Fruit fly (Drosophila melanogaster): ENCODE data around the gene ko.

Gene ko

DNA sequence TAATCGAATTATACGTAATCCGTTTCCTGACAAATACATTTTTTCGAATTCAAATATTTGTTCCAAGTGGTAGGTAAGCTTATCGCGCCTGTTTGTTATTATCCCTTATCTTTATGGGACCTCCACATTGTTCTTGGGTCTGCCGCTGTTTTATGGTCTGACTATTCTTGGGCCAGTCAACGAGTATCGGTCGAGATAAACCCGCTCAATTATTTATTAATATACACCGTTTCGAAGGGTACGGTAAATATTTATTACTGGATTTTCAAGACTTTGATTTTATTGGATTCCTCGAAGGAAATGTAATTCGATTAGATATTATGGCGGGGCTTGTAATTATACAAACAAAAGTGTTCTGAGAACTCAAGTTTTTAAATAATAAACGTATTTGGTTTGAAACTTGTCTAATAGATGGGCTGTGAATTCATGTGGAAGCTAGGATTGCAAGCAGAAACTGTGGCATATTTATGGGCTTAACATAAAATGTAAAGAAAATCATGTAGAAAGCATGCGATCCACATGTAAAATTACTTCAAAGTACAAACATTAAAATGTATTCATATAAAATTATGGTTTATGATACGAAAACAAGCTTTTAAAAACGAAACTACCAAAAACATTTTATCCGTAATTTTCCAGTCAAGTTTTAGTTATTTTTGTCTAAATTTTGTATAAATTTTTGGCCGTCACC lies 65.6 kb downstream of the ko start, which contains the start of gene CG43072 (continued):
- no peak for TF ChIP-seq crp (GFP tag; optimal IDR thresholded peaks at IDR 0.05)
- TF ChIP-seq slou (GFP tag; optimal IDR thresholded peaks at IDR 0.05): no peak
- TF ChIP-seq CG30431 (GFP tag; optimal IDR thresholded peaks at IDR 0.05): no peak
- TF ChIP-seq Atf3 (GFP tag; optimal IDR thresholded peaks at IDR 0.05): no peak
- TF ChIP-seq Hmr (GFP tag; optimal IDR thresholded peaks at IDR 0.05): peak; percentile 52
- TF ChIP-seq CG32532 (GFP tag; IDR thresholded peaks at IDR 0.05): no peak
- peak; percentile 59 for TF ChIP-seq tap (tag; optimal IDR thresholded peaks at IDR 0.05)
- no peak for TF ChIP-seq CG18764 (GFP tag; optimal IDR thresholded peaks at IDR 0.05)
- TF ChIP-seq schlank (tag; optimal IDR thresholded peaks at IDR 0.05): no peak
- peak; percentile 84 for TF ChIP-seq mirr (GFP tag; optimal IDR thresholded peaks at IDR 0.05)
- no peak for TF ChIP-seq CG6654 (GFP tag; optimal IDR thresholded peaks at IDR 0.05)
- no peak for TF ChIP-seq nerfin-2 (GFP tag; IDR thresholded peaks at IDR 0.05; ENCODE audit: partially characterized antibody)
- no peak for TF ChIP-seq sc (optimal IDR thresholded peaks at IDR 0.05)
- no peak for TF ChIP-seq sc (GFP tag; optimal IDR thresholded peaks at IDR 0.05)
- TF ChIP-seq CG6854 (GFP tag; optimal IDR thresholded peaks at IDR 0.05): no peak
- peak; percentile 57 for TF ChIP-seq CG10431 (GFP tag; optimal IDR thresholded peaks at IDR 0.05)
- TF ChIP-seq CG1529 (GFP tag; optimal IDR thresholded peaks at IDR 0.05): no peak
- TF ChIP-seq CG7745 (tag; optimal IDR thresholded peaks at IDR 0.05): no peak
- TF ChIP-seq CG12299 (tag; optimal IDR thresholded peaks at IDR 0.05): peak; percentile 49
- no peak for TF ChIP-seq C15 (GFP tag; IDR thresholded peaks at IDR 0.05)
- no peak for TF ChIP-seq zfh1 (GFP tag; IDR thresholded peaks at IDR 0.05)
- TF ChIP-seq nom (GFP tag; optimal IDR thresholded peaks at IDR 0.05): no peak
- no peak for TF ChIP-seq ind (GFP tag; optimal IDR thresholded peaks at IDR 0.05)
- no peak for TF ChIP-seq CG4424 (GFP tag; optimal IDR thresholded peaks at IDR 0.05)
- TF ChIP-seq cas (GFP tag; IDR thresholded peaks at IDR 0.05): no peak
- no peak for TF ChIP-seq NfI (GFP tag; optimal IDR thresholded peaks at IDR 0.05)
- peak; percentile 37 for TF ChIP-seq CG10543 (GFP tag; optimal IDR thresholded peaks at IDR 0.05)
- no peak for TF ChIP-seq CG11093 (GFP tag; IDR thresholded peaks at IDR 0.05)
- TF ChIP-seq CG13296 (GFP tag; optimal IDR thresholded peaks at IDR 0.05): peak; percentile 69
- no peak for TF ChIP-seq Sox100B (GFP tag; optimal IDR thresholded peaks at IDR 0.05)
- TF ChIP-seq CG11560 (tag; IDR thresholded peaks at IDR 0.05): no peak
- no peak for TF ChIP-seq CG9876 (GFP tag; optimal IDR thresholded peaks at IDR 0.05)
- no peak for TF ChIP-seq NC2β (GFP tag; optimal IDR thresholded peaks at IDR 0.05)
- no peak for TF ChIP-seq gem (tag; optimal IDR thresholded peaks at IDR 0.05)
- no peak for TF ChIP-seq CG2889 (GFP tag; IDR thresholded peaks at IDR 0.05)
- no peak for TF ChIP-seq CG12659 (GFP tag; optimal IDR thresholded peaks at IDR 0.05)
- no peak for TF ChIP-seq Dek (tag; optimal IDR thresholded peaks at IDR 0.05)
- no peak for TF ChIP-seq gsb (GFP tag; IDR thresholded peaks at IDR 0.05)
- no peak for TF ChIP-seq Meics (GFP tag; optimal IDR thresholded peaks at IDR 0.05)
- TF ChIP-seq inv (GFP tag; IDR thresholded peaks at IDR 0.05; ENCODE audit: partially characterized antibody): no peak
- TF ChIP-seq CG6765 (GFP tag; optimal IDR thresholded peaks at IDR 0.05): no peak
- no peak for TF ChIP-seq Dip3 (GFP tag; optimal IDR thresholded peaks at IDR 0.05)
- TF ChIP-seq lov (optimal IDR thresholded peaks at IDR 0.05): no peak
- no peak for TF ChIP-seq lov (GFP tag; IDR thresholded peaks at IDR 0.05)
- TF ChIP-seq knrl (GFP tag; IDR thresholded peaks at IDR 0.05; ENCODE audit: partially characterized antibody): no peak
- no peak for TF ChIP-seq btn (GFP tag; optimal IDR thresholded peaks at IDR 0.05)
- TF ChIP-seq CG30403 (GFP tag; optimal IDR thresholded peaks at IDR 0.05): no peak
- TF ChIP-seq CG6689 (GFP tag; IDR thresholded peaks at IDR 0.05): no peak
- TF ChIP-seq Fer3 (tag; optimal IDR thresholded peaks at IDR 0.05): no peak
- no peak for TF ChIP-seq CG14965 (GFP tag; optimal IDR thresholded peaks at IDR 0.05; ENCODE audit: borderline replicate concordance)
- TF ChIP-seq CG3838 (GFP tag; optimal IDR thresholded peaks at IDR 0.05): no peak
